Fruit fly (Drosophila melanogaster): Measurements from ENCODE around the gene CG6179.

Gene CG6179

dm6 chrX:18356141-18356600 lies 23.7 kb upstream of the CG6179 start, which contains the start of gene kairos (continued):
- TF ChIP-seq CG17612 (GFP tag; IDR thresholded peaks at IDR 0.05) = no peak
- TF ChIP-seq CG17912 (GFP tag; optimal IDR thresholded peaks at IDR 0.05) = no peak
- TF ChIP-seq CG1832 (GFP tag; optimal IDR thresholded peaks at IDR 0.05) = no peak
- 0 out of 2 replicates have a peak, but pooled peaks have one; percentile 15 for TF ChIP-seq CG10366 (GFP tag; IDR thresholded peaks at IDR 0.05)
- TF ChIP-seq CG8924 (tag; optimal IDR thresholded peaks at IDR 0.05) = no peak
- no peak for TF ChIP-seq CG2129 (GFP tag; IDR thresholded peaks at IDR 0.05; ENCODE audit: partially characterized antibody)
- TF ChIP-seq Asciz (GFP tag; optimal IDR thresholded peaks at IDR 0.05) = no peak
- TF ChIP-seq Opbp (GFP tag; IDR thresholded peaks at IDR 0.05; ENCODE audit: partially characterized antibody) = no peak
- no peak for TF ChIP-seq Jarid2 (GFP tag; optimal IDR thresholded peaks at IDR 0.05)
- TF ChIP-seq zen (tag; optimal IDR thresholded peaks at IDR 0.05) = no peak
- TF ChIP-seq org-1 (GFP tag; optimal IDR thresholded peaks at IDR 0.05) = no peak
- TF ChIP-seq kay (GFP tag; optimal IDR thresholded peaks at IDR 0.05) = no peak
- no peak for TF ChIP-seq CG3838 (GFP tag; optimal IDR thresholded peaks at IDR 0.05)
- TF ChIP-seq lola (GFP tag; optimal IDR thresholded peaks at IDR 0.05) = no peak
- TF ChIP-seq CG12299 (tag; optimal IDR thresholded peaks at IDR 0.05) = no peak
- TF ChIP-seq otp (GFP tag; IDR thresholded peaks at IDR 0.05) = no peak
- TF ChIP-seq sima (GFP tag; optimal IDR thresholded peaks at IDR 0.05) = no peak
- peak; percentile 50 for TF ChIP-seq dysf (GFP tag; IDR thresholded peaks at IDR 0.05)
- peak; percentile 20; the same call in 1 of the 2 replicates for TF ChIP-seq dimm (GFP tag; IDR thresholded peaks at IDR 0.05)
- TF ChIP-seq CG4328 (GFP tag; optimal IDR thresholded peaks at IDR 0.05) = no peak
- TF ChIP-seq Deaf1 (tag; optimal IDR thresholded peaks at IDR 0.05) = peak; percentile 98
- no peak for TF ChIP-seq CG34422 (GFP tag; IDR thresholded peaks at IDR 0.05)
- no peak for TF ChIP-seq CG12219 (GFP tag; optimal IDR thresholded peaks at IDR 0.05)
- no peak for TF ChIP-seq Myb (GFP tag; optimal IDR thresholded peaks at IDR 0.05)
- TF ChIP-seq Scr (GFP tag; IDR thresholded peaks at IDR 0.05; ENCODE audit: partially characterized antibody) = no peak
- TF ChIP-seq Fer3 (tag; optimal IDR thresholded peaks at IDR 0.05) = peak; percentile 21
- TF ChIP-seq nom (GFP tag; optimal IDR thresholded peaks at IDR 0.05) = no peak
- TF ChIP-seq cato (GFP tag; optimal IDR thresholded peaks at IDR 0.05; ENCODE audit: borderline replicate concordance) = no peak
- no peak for TF ChIP-seq nerfin-2 (GFP tag; IDR thresholded peaks at IDR 0.05; ENCODE audit: partially characterized antibody)
- no peak for TF ChIP-seq Dbx (GFP tag; IDR thresholded peaks at IDR 0.05)
- 0 out of 3 replicates have a peak, but pooled peaks have one; percentile 17 for TF ChIP-seq Mrtf (GFP tag; IDR thresholded peaks at IDR 0.05)
- no peak for TF ChIP-seq C15 (GFP tag; IDR thresholded peaks at IDR 0.05)
- no peak for TF ChIP-seq Six4 (GFP tag; optimal IDR thresholded peaks at IDR 0.05)
- no peak for TF ChIP-seq hth (optimal IDR thresholded peaks at IDR 0.05)
- no peak for TF ChIP-seq unc-4 (GFP tag; IDR thresholded peaks at IDR 0.05; ENCODE audit: partially characterized antibody)
- no peak for TF ChIP-seq crp (GFP tag; optimal IDR thresholded peaks at IDR 0.05)
- TF ChIP-seq fru (optimal IDR thresholded peaks at IDR 0.05) = no peak
- TF ChIP-seq Bgb (GFP tag; IDR thresholded peaks at IDR 0.05; ENCODE audit: partially characterized antibody) = no peak
- TF ChIP-seq kah (GFP tag; optimal IDR thresholded peaks at IDR 0.05) = no peak
- TF ChIP-seq CG10209 (GFP tag; optimal IDR thresholded peaks at IDR 0.05) = peak; percentile 5
- TF ChIP-seq CG6765 (GFP tag; optimal IDR thresholded peaks at IDR 0.05) = no peak
- no peak for TF ChIP-seq tna (GFP tag; IDR thresholded peaks at IDR 0.05; ENCODE audit: partially characterized antibody)
- peak; percentile 32; the same call in 1 of the 2 replicates for TF ChIP-seq CG9932 (GFP tag; IDR thresholded peaks at IDR 0.05)
- no peak for TF ChIP-seq exex (tag; optimal IDR thresholded peaks at IDR 0.05)
- no peak for TF ChIP-seq CG8089 (GFP tag; optimal IDR thresholded peaks at IDR 0.05)
- no peak for TF ChIP-seq pzg (GFP tag; optimal IDR thresholded peaks at IDR 0.05)
- TF ChIP-seq sens-2 (GFP tag; IDR thresholded peaks at IDR 0.05) = 0 out of 2 replicates have a peak, but pooled peaks have one; percentile 9
- no peak for TF ChIP-seq ham (GFP tag; IDR thresholded peaks at IDR 0.05)
- no peak for TF ChIP-seq maf-S (GFP tag; optimal IDR thresholded peaks at IDR 0.05)
- TF ChIP-seq CG6254 (GFP tag; optimal IDR thresholded peaks at IDR 0.05) = no peak
